Worm (Caenorhabditis elegans) whole organism, young adult: ENCODE data around the gene stg-1.

Experiments
- C06A6.2 ChIP-seq: fragments of 200-800 bp; sonication (Bioruptor generic); conservative IDR thresholded peaks from 2 replicates; pipeline ENCODE4 v1.3.6; 2022; ENCODE audit warnings: missing genetic modification characterization, missing compliant biosample characterization
- aptf-3 ChIP-seq: fragments of 200-800 bp; sonication (Bioruptor generic); IDR thresholded peaks from 2 replicates; pipeline ENCODE4 v1.3.6; 2022; ENCODE audit warnings: missing genetic modification characterization, missing compliant biosample characterization
- ceh-27 ChIP-seq: fragments of 200-800 bp; sonication (Bioruptor generic); optimal IDR thresholded peaks from 2 replicates; lab custom pipeline; 2018; ENCODE audit warnings: mild to moderate bottlenecking, missing genetic modification characterization, moderate library complexity, missing compliant biosample characterization
- egl-44 ChIP-seq: fragments of 200-800 bp; sonication (Bioruptor generic); IDR thresholded peaks from 2 replicates; pipeline ENCODE4 v1.3.6; 2022; ENCODE audit warnings: missing genetic modification reagents, missing genetic modification characterization, missing compliant biosample characterization
- fkh-3 ChIP-seq: sonication (generic microtip); optimal IDR thresholded peaks from 2 replicates; lab custom pipeline; 2016; ENCODE audit warnings: mild to moderate bottlenecking, missing genetic modification characterization, missing compliant biosample characterization
- lin-54 ChIP-seq: fragments of 200-800 bp; sonication (Bioruptor generic); optimal IDR thresholded peaks from 2 replicates; lab custom pipeline; 2018; ENCODE audit warnings: mild to moderate bottlenecking, missing genetic modification characterization, missing compliant biosample characterization
- lir-1 ChIP-seq: fragments of 200-800 bp; sonication (Bioruptor generic); conservative IDR thresholded peaks from 2 replicates; pipeline ENCODE4 v1.3.6; 2022; ENCODE audit warnings: missing genetic modification reagents, missing genetic modification characterization, missing compliant biosample characterization
- repo-1 ChIP-seq: sonication (generic microtip); optimal IDR thresholded peaks from 2 replicates; lab custom pipeline; 2017; ENCODE audit warnings: mild to moderate bottlenecking, missing genetic modification characterization, missing compliant biosample characterization
- sptf-2 ChIP-seq: fragments of 200-800 bp; sonication (Bioruptor generic); optimal IDR thresholded peaks from 2 replicates; lab custom pipeline; 2018; ENCODE audit warnings: mild to moderate bottlenecking, missing genetic modification characterization, missing compliant biosample characterization
- tlf-1 ChIP-seq: fragments of 200-800 bp; sonication (Bioruptor generic); optimal IDR thresholded peaks from 2 replicates; lab custom pipeline; 2018; ENCODE audit warnings: mild to moderate bottlenecking, missing genetic modification characterization, missing compliant biosample characterization
- ztf-18 ChIP-seq: sonication (generic microtip); optimal IDR thresholded peaks from 2 replicates; lab custom pipeline; 2016; ENCODE audit warnings: missing genotype, mild to moderate bottlenecking, missing genetic modification characterization, missing compliant biosample characterization

- TF ChIP-seq aptf-3 (GFP tag; lab: Robert Waterston, UW) = no peak
- TF ChIP-seq lin-54 = no peak
- no peak for TF ChIP-seq tlf-1
- TF ChIP-seq repo-1 (tag; lab: Kevin White, UChicago) = no peak
- TF ChIP-seq fkh-3 = no peak
- no peak for TF ChIP-seq sptf-2
- no peak for TF ChIP-seq lir-1 (GFP tag; lab: Robert Waterston, UW)
- no peak for TF ChIP-seq ztf-18 (tag; lab: Kevin White, UChicago)
- no peak for TF ChIP-seq ceh-27 (GFP tag; lab: Kevin White, UChicago)
- no peak for TF ChIP-seq egl-44
- no peak for TF ChIP-seq C06A6.2 (GFP tag; lab: Robert Waterston, UW)
Observed at ce11 chrII:10048568-10048967, 11.9 kb downstream of the stg-1 start, which contains the start of gene flp-4.
